Fruit fly (Drosophila melanogaster): ENCODE results near the gene Btk.

Gene Btk

dm6 chr2L:8333185-8333584 is 32.3 kb upstream of the Btk start:
- TF ChIP-seq Hmr (GFP tag; optimal IDR thresholded peaks at IDR 0.05) (peak; percentile 44), Ets65A (GFP tag) (peak; percentile 27), CG13287 (GFP tag; IDR thresholded peaks at IDR 0.05; ENCODE audit: partially characterized antibody) (no peak), phol (tag; optimal IDR thresholded peaks at IDR 0.05) (peak; percentile 4), TFAM (GFP tag; optimal IDR thresholded peaks at IDR 0.05) (no peak), CG11695 (GFP tag; IDR thresholded peaks at IDR 0.05) (0 out of 3 replicates have a peak, but pooled peaks have one; percentile 31), org-1 (GFP tag; optimal IDR thresholded peaks at IDR 0.05) (no peak), lab (GFP tag; optimal IDR thresholded peaks at IDR 0.05) (peak; percentile 26), gem (tag; optimal IDR thresholded peaks at IDR 0.05) (peak; percentile 19), Abd-B (GFP tag; optimal IDR thresholded peaks at IDR 0.05) (peak; percentile 5), Dek (tag; optimal IDR thresholded peaks at IDR 0.05) (no peak), Fer3 (tag; optimal IDR thresholded peaks at IDR 0.05) (peak; percentile 15), CoRest (tag; optimal IDR thresholded peaks at IDR 0.05) (peak; percentile 20), CG10267 (tag; optimal IDR thresholded peaks at IDR 0.05) (no peak), CG3281 (GFP tag; optimal IDR thresholded peaks at IDR 0.05) (peak; percentile 20), Meics (GFP tag; optimal IDR thresholded peaks at IDR 0.05) (peak; percentile 54), slbo (GFP tag; IDR thresholded peaks at IDR 0.05) (peak; percentile 31; the same call in 1 of the 2 replicates), CG7556 (GFP tag; optimal IDR thresholded peaks at IDR 0.05) (peak; percentile 29), gsb (GFP tag; IDR thresholded peaks at IDR 0.05) (no peak), CG6175 (GFP tag; IDR thresholded peaks at IDR 0.05) (no peak), Drgx (GFP tag; IDR thresholded peaks at IDR 0.05) (no peak), CG12659 (GFP tag; optimal IDR thresholded peaks at IDR 0.05) (peak; percentile 6), Dbx (GFP tag; IDR thresholded peaks at IDR 0.05) (0 out of 3 replicates have a peak, but pooled peaks have one; percentile 5), CG17359 (tag; optimal IDR thresholded peaks at IDR 0.05) (no peak), CG11504 (tag; optimal IDR thresholded peaks at IDR 0.05) (peak; percentile 51), cg (GFP tag; optimal IDR thresholded peaks at IDR 0.05) (no peak), C15 (GFP tag; IDR thresholded peaks at IDR 0.05) (no peak), CG18599 (GFP tag; optimal IDR thresholded peaks at IDR 0.05) (peak; percentile 58), CG14014 (GFP tag; IDR thresholded peaks at IDR 0.05) (peak; percentile 29; the same call in 1 of the 2 replicates), CG2678 (tag; optimal IDR thresholded peaks at IDR 0.05) (peak; percentile 62), row (GFP tag; IDR thresholded peaks at IDR 0.05) (0 out of 3 replicates have a peak, but pooled peaks have one; percentile 34), cwo (GFP tag; optimal IDR thresholded peaks at IDR 0.05) (peak; percentile 12), Hr51 (GFP tag; optimal IDR thresholded peaks at IDR 0.05) (peak in 1 of 2 experiments; percentile 30), CG12744 (GFP tag; optimal IDR thresholded peaks at IDR 0.05) (no peak), CG11696 (GFP tag; IDR thresholded peaks at IDR 0.05) (no peak), dmrt99B (tag; optimal IDR thresholded peaks at IDR 0.05) (peak; percentile 33), pnt (GFP tag; optimal IDR thresholded peaks at IDR 0.05) (no peak), CG2712 (tag; optimal IDR thresholded peaks at IDR 0.05) (no peak), CG9727 (GFP tag; optimal IDR thresholded peaks at IDR 0.05) (peak; percentile 11), scrt (GFP tag; optimal IDR thresholded peaks at IDR 0.05) (peak; percentile 18), Xrp1 (GFP tag; IDR thresholded peaks at IDR 0.05) (no peak), Fer1 (GFP tag; optimal IDR thresholded peaks at IDR 0.05) (peak; percentile 40), Sin3A (optimal IDR thresholded peaks at IDR 0.05) (no peak), abd-A (tag; optimal IDR thresholded peaks at IDR 0.05) (peak; percentile 7), Med (GFP tag) (peak; percentile 65), Nf-YB (GFP tag; optimal IDR thresholded peaks at IDR 0.05) (no peak), Atf6 (GFP tag; IDR thresholded peaks at IDR 0.05) (peak; percentile 31; the same call in 1 of the 2 replicates), ttk (GFP tag; IDR thresholded peaks at IDR 0.05) (no peak), CG7839 (tag; optimal IDR thresholded peaks at IDR 0.05) (peak; percentile 32), grau (tag; optimal IDR thresholded peaks at IDR 0.05) (peak; percentile 8)

Measured in whole organism, embryonic.